Fruit fly (Drosophila melanogaster) whole organism, pupa: ENCODE measurements around the gene CG31637.
A peak's percentile ranks its signal among the peaks of the same experiment; 100 is the strongest.

ENCODE experiments used
- CG10348 ChIP-seq: fragments of 200-800 bp; sonication (Bioruptor generic); IDR thresholded peaks from 2 replicates; pipeline ENCODE4 v1.3.6; 2022; ENCODE audit warnings: missing biosample characterization, missing genetic modification characterization
- CG12605 ChIP-seq: fragments of 200-800 bp; sonication (Bioruptor generic); IDR thresholded peaks from 2 replicates; pipeline ENCODE4 v1.3.6; 2022; ENCODE audit warnings: missing biosample characterization, missing genetic modification characterization
- CG13204 ChIP-seq: fragments of 200-800 bp; sonication (Bioruptor generic); optimal IDR thresholded peaks from 2 replicates; lab custom pipeline; 2018; ENCODE audit warnings: missing biosample characterization, mild to moderate bottlenecking, missing genetic modification characterization, moderate library complexity
- CG14655 ChIP-seq: fragments of 200-800 bp; sonication (Bioruptor generic); optimal IDR thresholded peaks from 3 replicates; lab custom pipeline; 2017; ENCODE audit warnings: mild to moderate bottlenecking, missing biosample characterization, missing genetic modification reagents, missing genetic modification characterization
- CG15710 ChIP-seq: fragments of 200-800 bp; sonication (Bioruptor generic); optimal IDR thresholded peaks from 2 replicates; lab custom pipeline; 2018; ENCODE audit warnings: missing biosample characterization, mild to moderate bottlenecking, missing genetic modification characterization, moderate library complexity
- CG17806 ChIP-seq: fragments of 200-800 bp; sonication (Bioruptor generic); optimal IDR thresholded peaks from 2 replicates; lab custom pipeline; 2018; ENCODE audit warnings: missing biosample characterization, mild to moderate bottlenecking, missing genetic modification characterization, moderate library complexity
- CG32121 ChIP-seq: fragments of 200-800 bp; sonication (Bioruptor generic); IDR thresholded peaks from 2 replicates; pipeline ENCODE4 v1.3.6; 2022; ENCODE audit warnings: missing biosample characterization, missing genetic modification characterization
- CG34367 ChIP-seq: fragments of 200-800 bp; sonication (Bioruptor generic); optimal IDR thresholded peaks from 2 replicates; lab custom pipeline; 2018; ENCODE audit warnings: missing biosample characterization, mild to moderate bottlenecking, missing genetic modification characterization
- CG4496 ChIP-seq: fragments of 200-800 bp; sonication (Bioruptor generic); IDR thresholded peaks from 3 replicates; pipeline ENCODE4 v1.3.6; 2022; ENCODE audit warnings: missing biosample characterization, missing genetic modification characterization
- CG8159 ChIP-seq: fragments of 200-800 bp; sonication (Bioruptor generic); optimal IDR thresholded peaks from 3 replicates; lab custom pipeline; 2018; ENCODE audit warnings: missing biosample characterization, mild to moderate bottlenecking, missing genetic modification characterization, moderate library complexity
- CG8301 ChIP-seq: fragments of 200-800 bp; sonication (Bioruptor generic); optimal IDR thresholded peaks from 2 replicates; lab custom pipeline; 2018; ENCODE audit warnings: missing biosample characterization, mild to moderate bottlenecking, missing genetic modification characterization
- CG9948 ChIP-seq: fragments of 200-800 bp; sonication (Bioruptor generic); optimal IDR thresholded peaks from 2 replicates; lab custom pipeline; 2018; ENCODE audit warnings: missing biosample characterization, mild to moderate bottlenecking, missing genetic modification characterization, moderate library complexity
- D1 ChIP-seq: fragments of 200-800 bp; sonication (Bioruptor generic); optimal IDR thresholded peaks from 2 replicates; lab custom pipeline; 2018; ENCODE audit warnings: missing biosample characterization, mild to moderate bottlenecking, missing genetic modification characterization, moderate library complexity
- EcR ChIP-seq: fragments of 200-800 bp; sonication (Bioruptor generic); optimal IDR thresholded peaks from 3 replicates; lab custom pipeline; 2019; ENCODE audit warnings: missing biosample characterization, missing genetic modification characterization, mild to moderate bottlenecking, moderate library complexity, missing genetic modification reagents
- Ets98B ChIP-seq: fragments of 200-800 bp; sonication (Bioruptor generic); IDR thresholded peaks from 2 replicates; pipeline ENCODE4 v1.3.6; 2022; ENCODE audit warnings: missing biosample characterization, missing genetic modification characterization
- Pif1A ChIP-seq: fragments of 200-800 bp; sonication (Bioruptor generic); optimal IDR thresholded peaks from 3 replicates; lab custom pipeline; 2016; ENCODE audit warnings: missing biosample characterization, missing genetic modification characterization
- Pif1B ChIP-seq: fragments of 200-800 bp; sonication (Bioruptor generic); optimal IDR thresholded peaks from 3 replicates; lab custom pipeline; 2016; ENCODE audit warnings: missing biosample characterization, missing genetic modification characterization
- Snoo ChIP-seq: fragments of 200-800 bp; sonication (Bioruptor generic); optimal IDR thresholded peaks from 3 replicates; lab custom pipeline; 2017; ENCODE audit warnings: missing biosample characterization, mild to moderate bottlenecking, missing genetic modification characterization, inconsistent platforms
- fd96Ca ChIP-seq: fragments of 200-800 bp; sonication (Bioruptor generic); IDR thresholded peaks from 3 replicates; pipeline ENCODE4 v1.3.6; 2022; ENCODE audit warnings: missing biosample characterization, missing genetic modification characterization
- gl ChIP-seq: fragments of 200-800 bp; sonication (Bioruptor generic); optimal IDR thresholded peaks from 2 replicates; lab custom pipeline; 2018; ENCODE audit warnings: missing biosample characterization, mild to moderate bottlenecking, missing genetic modification characterization
- rn ChIP-seq: fragments of 200-800 bp; sonication (Bioruptor generic); IDR thresholded peaks from 2 replicates; pipeline ENCODE4 v1.3.6; 2022; ENCODE audit warnings: missing biosample characterization, missing genetic modification characterization

CG31637 gene

dm6 chr2L:6547978-6548377 lies 49.5 kb downstream of the CG31637 start:
- no peak for TF ChIP-seq Pif1B
- TF ChIP-seq, all 21 proteins: peak for 0

dm6 chr2L:6550809-6551208 lies 52.4 kb downstream of the CG31637 start:
- TF ChIP-seq CG8301 (tag; lab: Kevin White, UChicago) (no peak), Pif1B (no peak), gl (tag; lab: Kevin White, UChicago) (no peak), D1 (tag; lab: Kevin White, UChicago) (no peak), CG12605 (GFP tag; lab: Robert Waterston, UW) (no peak), CG14655 (GFP tag; lab: Kevin White, UChicago) (no peak), CG15710 (tag; lab: Kevin White, UChicago) (no peak)

dm6 chr2L:6551452-6551851 lies 53.0 kb downstream of the CG31637 start:
- TF ChIP-seq Snoo (tag; lab: Kevin White, UChicago) = peak; percentile 16
- TF ChIP-seq CG14655 (GFP tag; lab: Kevin White, UChicago) = no peak

dm6 chr2L:6552345-6552744 lies 53.9 kb downstream of the CG31637 start:
- TF ChIP-seq Pif1A (GFP tag; lab: Kevin White, UChicago) (no peak), CG15710 (tag; lab: Kevin White, UChicago) (no peak), CG12605 (GFP tag; lab: Robert Waterston, UW) (no peak), CG9948 (tag; lab: Kevin White, UChicago) (no peak), gl (tag; lab: Kevin White, UChicago) (no peak), Ets98B (GFP tag; lab: Robert Waterston, UW) (no peak), CG13204 (GFP tag; lab: Kevin White, UChicago) (no peak), rn (GFP tag; lab: Robert Waterston, UW) (no peak), CG8159 (tag; lab: Kevin White, UChicago) (no peak)

- TF ChIP-seq gl (tag; lab: Kevin White, UChicago) (peak; percentile 16), EcR (GFP tag; lab: Kevin White, UChicago) (peak; percentile 99), Snoo (tag; lab: Kevin White, UChicago) (peak; percentile 1), Ets98B (GFP tag; lab: Robert Waterston, UW) (no peak), CG9948 (tag; lab: Kevin White, UChicago) (peak; percentile 18), CG14655 (GFP tag; lab: Kevin White, UChicago) (no peak), CG15710 (tag; lab: Kevin White, UChicago) (peak; percentile 41), CG13204 (GFP tag; lab: Kevin White, UChicago) (peak; percentile 54), CG12605 (GFP tag; lab: Robert Waterston, UW) (no peak), CG8159 (tag; lab: Kevin White, UChicago) (peak; percentile 46)
These were observed 54.8 kb downstream of the CG31637 start for dm6 chr2L:6553041-6553796.

- TF ChIP-seq CG9948 (tag; lab: Kevin White, UChicago) (no peak), fd96Ca (GFP tag; lab: Robert Waterston, UW) (no peak), EcR (GFP tag; lab: Kevin White, UChicago) (no peak), rn (GFP tag; lab: Robert Waterston, UW) (no peak)
These were observed 55.3 kb downstream of the CG31637 start for dm6 chr2L:6553797-6554188.

- TF ChIP-seq Pif1B (no peak), CG8301 (tag; lab: Kevin White, UChicago) (no peak), CG34367 (tag; lab: Kevin White, UChicago) (no peak), gl (tag; lab: Kevin White, UChicago) (no peak), Pif1A (GFP tag; lab: Kevin White, UChicago) (peak; percentile 45), fd96Ca (GFP tag; lab: Robert Waterston, UW) (no peak), CG17806 (tag; lab: Kevin White, UChicago) (no peak), CG4496 (peak; percentile 53; the same call in 1 of the 3 replicates), CG10348 (GFP tag; lab: Robert Waterston, UW) (no peak), CG14655 (GFP tag; lab: Kevin White, UChicago) (no peak), Ets98B (GFP tag; lab: Robert Waterston, UW) (peak; percentile 34), CG12605 (GFP tag; lab: Robert Waterston, UW) (no peak), CG8159 (tag; lab: Kevin White, UChicago) (peak; percentile 23), CG15710 (tag; lab: Kevin White, UChicago) (no peak), Snoo (tag; lab: Kevin White, UChicago) (peak; percentile 49), EcR (GFP tag; lab: Kevin White, UChicago) (no peak), D1 (tag; lab: Kevin White, UChicago) (peak; percentile 57), CG32121 (GFP tag; lab: Robert Waterston, UW) (peak; percentile 27; the same call in 1 of the 2 replicates), CG13204 (GFP tag; lab: Kevin White, UChicago) (no peak), rn (GFP tag; lab: Robert Waterston, UW) (0 out of 2 replicates have a peak, but pooled peaks have one; percentile 26), CG9948 (tag; lab: Kevin White, UChicago) (no peak)
- TF ChIP-seq, all 21 proteins: peak for 8
These were observed 59.3 kb downstream of the CG31637 start, which contains the start of the genes IFT52 and COX5B for dm6 chr2L:6557429-6558384. Gene IFT52, minus strand, starts transcription at chr2L:6557502. Gene COX5B, plus strand, starts transcription at chr2L:6557800.
